Fruit fly (Drosophila melanogaster) whole organism, prepupa: Measurements from ENCODE around the gene Afti.

Experiments used
- Blimp-1 ChIP-seq: fragments of 200-800 bp; sonication (Bioruptor generic); optimal IDR thresholded peaks from 3 replicates; lab custom pipeline; 2017; ENCODE audit warnings: missing biosample characterization, missing genetic modification characterization, mild to moderate bottlenecking, moderate library complexity, missing genetic modification reagents
- CG11902 ChIP-seq: fragments of 200-800 bp; sonication (Bioruptor generic); optimal IDR thresholded peaks from 3 replicates; lab custom pipeline; 2016; ENCODE audit warnings: missing biosample characterization, missing genetic modification characterization
- CG15336 ChIP-seq: fragments of 200-800 bp; sonication (Bioruptor generic); IDR thresholded peaks from 2 replicates; pipeline ENCODE4 v1.3.6; 2022; ENCODE audit warnings: missing biosample characterization, missing genetic modification characterization
- CG32006 ChIP-seq: fragments of 200-800 bp; sonication (Bioruptor generic); optimal IDR thresholded peaks from 3 replicates; lab custom pipeline; 2017; ENCODE audit warnings: missing biosample characterization, mild to moderate bottlenecking, missing genetic modification characterization
- CG34406 ChIP-seq: fragments of 200-800 bp; sonication (Bioruptor generic); optimal IDR thresholded peaks from 3 replicates; lab custom pipeline; 2016; ENCODE audit warnings: missing biosample characterization, missing genetic modification characterization
- CG3919 ChIP-seq: fragments of 200-800 bp; sonication (Bioruptor generic); optimal IDR thresholded peaks from 3 replicates; lab custom pipeline; 2016; ENCODE audit warnings: missing biosample characterization, missing genetic modification characterization
- CG6163 ChIP-seq: fragments of 200-800 bp; sonication (Bioruptor generic); IDR thresholded peaks from 3 replicates; pipeline ENCODE4 v1.3.6; 2022; ENCODE audit warnings: missing biosample characterization, missing genetic modification characterization
- CG6276 ChIP-seq: fragments of 200-800 bp; sonication (Bioruptor generic); optimal IDR thresholded peaks from 2 replicates; lab custom pipeline; 2017; ENCODE audit warnings: missing biosample characterization, mild to moderate bottlenecking, missing genetic modification characterization
- CG6792 ChIP-seq: fragments of 200-800 bp; sonication (Bioruptor generic); optimal IDR thresholded peaks from 3 replicates; lab custom pipeline; 2016; ENCODE audit warnings: missing biosample characterization, missing genetic modification characterization
- CG6854 ChIP-seq: fragments of 200-800 bp; sonication (Bioruptor generic); optimal IDR thresholded peaks from 2 replicates; lab custom pipeline; 2017; ENCODE audit warnings: missing biosample characterization, mild to moderate bottlenecking, missing genetic modification characterization
- CG7368 ChIP-seq: fragments of 200-800 bp; sonication (Bioruptor generic); optimal IDR thresholded peaks from 3 replicates; lab custom pipeline; 2016; ENCODE audit warnings: missing biosample characterization, missing genetic modification characterization
- CG8119 ChIP-seq: fragments of 200-800 bp; sonication (Bioruptor generic); IDR thresholded peaks from 3 replicates; pipeline ENCODE4 v1.3.6; 2022; ENCODE audit warnings: missing biosample characterization, missing genetic modification characterization
- CG8632 ChIP-seq: fragments of 200-800 bp; sonication (Bioruptor generic); optimal IDR thresholded peaks from 3 replicates; lab custom pipeline; 2016; ENCODE audit warnings: missing biosample characterization, missing genetic modification characterization
- Eip75B ChIP-seq: fragments of 200-800 bp; sonication (Bioruptor generic); optimal IDR thresholded peaks from 3 replicates; lab custom pipeline; 2016; ENCODE audit warnings: missing biosample characterization, missing genetic modification characterization
- Eip78C ChIP-seq: fragments of 200-800 bp; sonication (Bioruptor generic); peaks from one replicate; lab custom pipeline; 2016; ENCODE audit warnings: missing biosample characterization, missing genetic modification characterization
- Ets21C ChIP-seq: fragments of 200-800 bp; sonication (Bioruptor generic); optimal IDR thresholded peaks from 3 replicates; lab custom pipeline; 2016; ENCODE audit warnings: missing biosample characterization, missing genetic modification characterization
- Ets96B ChIP-seq: fragments of 200-800 bp; optimal IDR thresholded peaks from 2 replicates; lab custom pipeline; 2019; ENCODE audit warnings: missing biosample characterization, mild to moderate bottlenecking, missing genetic modification characterization, moderate library complexity
- Gug ChIP-seq: fragments of 200-800 bp; sonication (Bioruptor generic); IDR thresholded peaks from 2 replicates; pipeline ENCODE4 v1.3.6; 2022; ENCODE audit warnings: missing biosample characterization, missing genetic modification characterization
- Hr38 ChIP-seq: sonication (Bioruptor generic); optimal IDR thresholded peaks from 2 replicates; lab custom pipeline; 2016; ENCODE audit warnings: missing biosample characterization, missing genetic modification characterization
- Hr39 ChIP-seq: fragments of 200-800 bp; sonication (Bioruptor generic); optimal IDR thresholded peaks from 2 replicates; lab custom pipeline; 2016; ENCODE audit warnings: missing biosample characterization, missing genetic modification characterization
- Hr4 ChIP-seq: fragments of 200-800 bp; sonication (Bioruptor generic); optimal IDR thresholded peaks from 3 replicates; lab custom pipeline; 2016; ENCODE audit warnings: missing biosample characterization, missing genetic modification characterization
- Lpt ChIP-seq: fragments of 200-800 bp; sonication (Bioruptor generic); optimal IDR thresholded peaks from 3 replicates; lab custom pipeline; 2016; ENCODE audit warnings: missing biosample characterization, missing genetic modification characterization
- Met ChIP-seq: fragments of 200-800 bp; sonication (Bioruptor generic); optimal IDR thresholded peaks from 3 replicates; lab custom pipeline; 2016; ENCODE audit warnings: missing biosample characterization, missing genetic modification characterization
- OdsH ChIP-seq: fragments of 200-800 bp; sonication (Bioruptor generic); optimal IDR thresholded peaks from 3 replicates; lab custom pipeline; 2016; ENCODE audit warnings: missing biosample characterization, missing genetic modification characterization
- Sox15 ChIP-seq: fragments of 200-800 bp; sonication (Bioruptor generic); optimal IDR thresholded peaks from 3 replicates; lab custom pipeline; 2016; ENCODE audit warnings: missing biosample characterization, missing genetic modification characterization
- acj6 ChIP-seq: fragments of 200-800 bp; sonication (Bioruptor generic); optimal IDR thresholded peaks from 3 replicates; lab custom pipeline; 2016; ENCODE audit warnings: missing biosample characterization, missing genetic modification characterization
- cyc ChIP-seq: fragments of 200-800 bp; sonication (Bioruptor generic); optimal IDR thresholded peaks from 3 replicates; lab custom pipeline; 2016; ENCODE audit warnings: missing biosample characterization, missing genetic modification characterization
- dsx ChIP-seq: fragments of 200-800 bp; optimal IDR thresholded peaks from 3 replicates; lab custom pipeline; 2019; ENCODE audit warnings: missing biosample characterization, mild to moderate bottlenecking, missing genetic modification characterization, moderate library complexity; ENCODE audit not compliant: poor library complexity, severe bottlenecking
- eg ChIP-seq: fragments of 200-800 bp; sonication (Bioruptor generic); IDR thresholded peaks from 3 replicates; pipeline ENCODE4 v1.3.6; 2022; ENCODE audit warnings: missing biosample characterization, missing genetic modification characterization
- esn ChIP-seq: fragments of 200-800 bp; sonication (Bioruptor generic); optimal IDR thresholded peaks from 2 replicates; lab custom pipeline; 2016; ENCODE audit warnings: missing biosample characterization, mild to moderate bottlenecking, missing genetic modification characterization, moderate library complexity
- fd59A ChIP-seq: fragments of 200-800 bp; sonication (Bioruptor generic); optimal IDR thresholded peaks from 2 replicates; lab custom pipeline; 2017; ENCODE audit warnings: missing biosample characterization, mild to moderate bottlenecking, missing genetic modification characterization, missing genetic modification reagents
- fd85E ChIP-seq: fragments of 200-800 bp; sonication (Bioruptor generic); optimal IDR thresholded peaks from 3 replicates; lab custom pipeline; 2016; ENCODE audit warnings: missing biosample characterization, missing genetic modification characterization
- fkh ChIP-seq: fragments of 200-800 bp; sonication (Bioruptor generic); optimal IDR thresholded peaks from 3 replicates; lab custom pipeline; 2017; ENCODE audit warnings: missing biosample characterization, mild to moderate bottlenecking, missing genetic modification characterization, moderate library complexity
- lz ChIP-seq: fragments of 200-800 bp; sonication (Bioruptor generic); optimal IDR thresholded peaks from 3 replicates; lab custom pipeline; 2016; ENCODE audit warnings: missing biosample characterization, missing genetic modification characterization
- pdm3 ChIP-seq: fragments of 200-800 bp; sonication (Bioruptor generic); optimal IDR thresholded peaks from 3 replicates; lab custom pipeline; 2016; ENCODE audit warnings: missing biosample characterization, missing genetic modification characterization
- salr ChIP-seq, 2 experiments: fragments of 200-800 bp; sonication (Bioruptor generic); optimal IDR thresholded peaks; 3 replicates each; lab custom pipeline; 2016 to 2018; ENCODE audit warnings: missing biosample characterization in 2 of 2, missing genetic modification characterization in 2 of 2, mild to moderate bottlenecking in 1 of 2
- ss ChIP-seq, 2 experiments: fragments of 200-800 bp; sonication (Bioruptor generic); optimal IDR thresholded peaks; 2 replicates in 1 of 2; 3 replicates in 1 of 2; lab custom pipeline; 2017 to 2018; ENCODE audit warnings: mild to moderate bottlenecking in 2 of 2, missing biosample characterization in 2 of 2, missing genetic modification characterization in 2 of 2, moderate library complexity in 1 of 2
- svp ChIP-seq: fragments of 200-800 bp; sonication (Bioruptor generic); peaks from one replicate; lab custom pipeline; 2016; ENCODE audit warnings: missing biosample characterization, missing genetic modification characterization
- topi ChIP-seq: fragments of 200-800 bp; sonication (Bioruptor generic); optimal IDR thresholded peaks from 3 replicates; lab custom pipeline; 2016; ENCODE audit warnings: missing biosample characterization, missing genetic modification characterization
- vri ChIP-seq: fragments of 200-800 bp; sonication (Bioruptor generic); optimal IDR thresholded peaks from 3 replicates; lab custom pipeline; 2016; ENCODE audit warnings: missing biosample characterization, mild to moderate bottlenecking, missing genetic modification characterization

Gene Afti

DNA sequence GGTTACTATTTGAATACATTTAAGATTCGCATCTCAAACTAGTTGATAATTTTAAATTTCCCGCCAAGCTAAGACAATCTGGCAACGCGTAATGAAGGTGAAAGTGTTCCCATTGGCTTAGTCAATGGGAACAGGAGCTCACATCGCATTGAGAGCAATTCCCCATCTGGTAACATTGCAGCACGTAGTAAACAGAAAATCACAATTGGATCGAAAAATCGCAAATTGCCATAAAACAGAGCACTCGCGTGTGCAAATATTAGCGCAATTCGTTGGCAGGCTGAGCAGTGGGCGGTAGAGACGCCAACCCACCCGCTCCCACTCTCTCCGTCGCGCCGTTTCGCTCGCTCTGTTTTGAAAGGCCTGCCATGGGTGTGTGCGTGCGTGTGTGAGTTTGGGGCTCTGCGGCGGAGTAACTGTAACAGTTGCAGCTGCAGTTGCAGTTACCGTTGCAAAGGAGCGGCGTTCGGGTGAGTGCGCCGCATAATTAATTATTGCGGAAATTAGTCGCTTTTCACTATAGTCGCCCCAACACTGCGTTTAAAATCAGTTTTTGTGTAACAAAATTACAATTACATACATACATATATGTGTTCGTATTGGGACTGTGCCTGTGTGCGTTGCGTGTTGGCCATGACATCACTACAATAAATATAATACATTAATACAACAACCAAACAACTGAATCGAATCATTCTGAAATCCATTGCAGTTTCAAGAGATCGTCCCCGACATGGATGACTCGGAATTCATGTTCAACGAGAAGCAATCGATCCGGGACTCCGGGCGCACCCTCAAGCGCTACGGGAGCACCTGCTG lies 28.2 kb downstream of the Afti start:
- TF ChIP-seq CG8632 (no peak), Hr38 (GFP tag; lab: Kevin White, UChicago) (no peak), cyc (GFP tag; lab: Kevin White, UChicago) (no peak), esn (no peak), fkh (GFP tag; lab: Kevin White, UChicago) (peak; percentile 49), acj6 (GFP tag; lab: Kevin White, UChicago) (no peak), Hr39 (GFP tag; lab: Kevin White, UChicago) (no peak), svp (GFP tag; lab: Kevin White, UChicago) (no peak), CG34406 (no peak), fd59A (no peak), CG11902 (GFP tag; lab: Kevin White, UChicago) (no peak), Eip75B (GFP tag; lab: Kevin White, UChicago) (no peak), Met (GFP tag; lab: Kevin White, UChicago) (no peak), CG8119 (GFP tag; lab: Robert Waterston, UW) (peak; percentile 27; the same call in 1 of the 3 replicates), Sox15 (GFP tag; lab: Kevin White, UChicago) (no peak), CG6276 (GFP tag; lab: Kevin White, UChicago) (peak; percentile 2), pdm3 (GFP tag; lab: Kevin White, UChicago) (no peak), OdsH (GFP tag; lab: Kevin White, UChicago) (no peak), CG32006 (GFP tag; lab: Kevin White, UChicago) (no peak), lz (GFP tag; lab: Kevin White, UChicago) (no peak), Ets21C (GFP tag; lab: Kevin White, UChicago) (no peak), CG6792 (GFP tag; lab: Kevin White, UChicago) (no peak), ss (GFP tag; optimal IDR thresholded peaks at IDR 0.05; lab: Kevin White, UChicago) (peak in 1 of 2 experiments; percentile 21), CG15336 (GFP tag; lab: Robert Waterston, UW) (0 out of 2 replicates have a peak, but pooled peaks have one; percentile 12), Eip78C (GFP tag; lab: Kevin White, UChicago) (peak; percentile 74), Gug (GFP tag; lab: Robert Waterston, UW) (no peak), eg (0 out of 3 replicates have a peak, but pooled peaks have one; percentile 33), Ets96B (tag; lab: Kevin White, UChicago) (no peak), CG3919 (GFP tag; lab: Kevin White, UChicago) (peak; percentile 17), CG7368 (no peak), fd85E (GFP tag; lab: Kevin White, UChicago) (no peak), Lpt (GFP tag; lab: Kevin White, UChicago) (no peak), CG6854 (GFP tag; lab: Kevin White, UChicago) (peak; percentile 64), CG6163 (GFP tag; lab: Robert Waterston, UW) (no peak), salr (GFP tag; optimal IDR thresholded peaks at IDR 0.05; lab: Kevin White, UChicago) (peak in 1 of 2 experiments; percentile 8), topi (no peak), Blimp-1 (GFP tag; lab: Kevin White, UChicago) (peak; percentile 99), Hr4 (GFP tag; lab: Kevin White, UChicago) (no peak), vri (GFP tag; lab: Kevin White, UChicago) (peak; percentile 26)

DNA sequence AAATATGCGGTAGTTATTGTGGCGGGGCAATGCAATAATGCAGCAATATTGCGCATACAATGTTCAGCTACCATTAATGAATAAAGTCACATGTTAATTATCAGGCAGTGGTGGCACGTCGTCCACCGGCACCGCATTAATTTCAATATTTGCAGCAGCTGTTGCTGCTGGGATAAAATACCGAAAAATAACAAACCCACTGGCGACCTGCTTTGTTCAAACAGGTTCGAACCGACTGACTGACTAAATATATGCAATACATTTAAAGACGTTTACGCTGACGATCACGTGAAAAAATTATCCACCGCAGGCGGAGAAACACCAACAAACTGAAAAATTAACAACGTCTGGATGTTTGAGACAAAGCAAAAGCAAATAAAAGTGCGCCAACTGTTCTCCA lies 29.0 kb downstream of the Afti start:
- peak; percentile 7 for TF ChIP-seq dsx (GFP tag; lab: Kevin White, UChicago)
- TF ChIP-seq CG15336 (GFP tag; lab: Robert Waterston, UW), result no peak
- TF ChIP-seq CG6163 (GFP tag; lab: Robert Waterston, UW), result 0 out of 3 replicates have a peak, but pooled peaks have one; percentile 16
